Worm (Caenorhabditis elegans) whole organism, early embryonic: Measurements from ENCODE around the gene puf-5.

Source experiments
- B0310.2 ChIP-seq: sonication (generic microtip); optimal IDR thresholded peaks from 2 replicates; lab custom pipeline; 2016; ENCODE audit warnings: mild to moderate bottlenecking, missing genetic modification characterization, missing compliant biosample characterization
- F13C5.2 ChIP-seq: sonication (generic microtip); optimal IDR thresholded peaks from 2 replicates; lab custom pipeline; 2017; ENCODE audit warnings: mild to moderate bottlenecking, missing genetic modification characterization, inconsistent platforms, missing compliant biosample characterization
- aly-1 ChIP-seq: sonication (generic microtip); optimal IDR thresholded peaks from 2 replicates; lab custom pipeline; 2016; ENCODE audit warnings: missing genetic modification characterization, missing compliant biosample characterization
- ama-1 ChIP-seq: fragments of 150-350 bp; optimal IDR thresholded peaks from 2 replicates; lab custom pipeline; 2014
- ceh-13 ChIP-seq: fragments of 200-800 bp; sonication (Bioruptor generic); optimal IDR thresholded peaks from 2 replicates; lab custom pipeline; 2018; ENCODE audit warnings: mild to moderate bottlenecking, missing genetic modification characterization, missing compliant biosample characterization
- ceh-36 ChIP-seq: sonication (generic microtip); optimal IDR thresholded peaks from 2 replicates; lab custom pipeline; 2016; ENCODE audit warnings: missing genetic modification characterization, inconsistent platforms, missing compliant biosample characterization
- ets-7 ChIP-seq: sonication (generic microtip); optimal IDR thresholded peaks from 2 replicates; lab custom pipeline; 2016; ENCODE audit warnings: missing genotype, missing genetic modification characterization, missing compliant biosample characterization
- flt-1 ChIP-seq: fragments of 200-800 bp; sonication (Bioruptor generic); IDR thresholded peaks from 2 replicates; pipeline ENCODE4 v1.3.6; 2022; ENCODE audit warnings: missing genetic modification characterization, missing compliant biosample characterization
- hmbx-1 ChIP-seq: sonication (generic microtip); optimal IDR thresholded peaks from 2 replicates; lab custom pipeline; 2016; ENCODE audit warnings: mild to moderate bottlenecking, missing genetic modification characterization, missing compliant biosample characterization
- hmg-4 ChIP-seq: fragments of 200-800 bp; sonication (Bioruptor generic); optimal IDR thresholded peaks from 2 replicates; lab custom pipeline; 2018; ENCODE audit warnings: mild to moderate bottlenecking, missing genetic modification characterization, missing compliant biosample characterization
- hnd-1 ChIP-seq: sonication (generic microtip); optimal IDR thresholded peaks from 2 replicates; lab custom pipeline; 2016; ENCODE audit warnings: missing genetic modification characterization, missing compliant biosample characterization
- pes-1 ChIP-seq: fragments of 200-800 bp; sonication (Bioruptor generic); IDR thresholded peaks from 2 replicates; pipeline ENCODE4 v1.3.6; 2022; ENCODE audit warnings: missing genetic modification reagents, missing genetic modification characterization, missing compliant biosample characterization
- scrt-1 ChIP-seq: fragments of 200-800 bp; sonication (Bioruptor generic); IDR thresholded peaks from 2 replicates; pipeline ENCODE4 v1.3.6; 2022; ENCODE audit warnings: missing genetic modification characterization, missing compliant biosample characterization
- sea-1 ChIP-seq: fragments of 200-800 bp; sonication (Bioruptor generic); conservative IDR thresholded peaks from 2 replicates; pipeline ENCODE4 v1.3.6; 2022; ENCODE audit warnings: missing genetic modification characterization, missing compliant biosample characterization
- tbx-11 ChIP-seq: fragments of 200-800 bp; sonication (Bioruptor generic); IDR thresholded peaks from 2 replicates; pipeline ENCODE4 v1.3.6; 2022; ENCODE audit warnings: missing genetic modification characterization, missing compliant biosample characterization
- tbx-37 ChIP-seq: fragments of 200-800 bp; sonication (Bioruptor generic); conservative IDR thresholded peaks from 2 replicates; pipeline ENCODE4 v1.3.6; 2022; ENCODE audit warnings: missing genetic modification reagents, missing genetic modification characterization, missing compliant biosample characterization
- tra-4 ChIP-seq: sonication (generic microtip); optimal IDR thresholded peaks from 2 replicates; lab custom pipeline; 2017; ENCODE audit warnings: missing genetic modification characterization, missing compliant biosample characterization

The puf-5 gene

DNA sequence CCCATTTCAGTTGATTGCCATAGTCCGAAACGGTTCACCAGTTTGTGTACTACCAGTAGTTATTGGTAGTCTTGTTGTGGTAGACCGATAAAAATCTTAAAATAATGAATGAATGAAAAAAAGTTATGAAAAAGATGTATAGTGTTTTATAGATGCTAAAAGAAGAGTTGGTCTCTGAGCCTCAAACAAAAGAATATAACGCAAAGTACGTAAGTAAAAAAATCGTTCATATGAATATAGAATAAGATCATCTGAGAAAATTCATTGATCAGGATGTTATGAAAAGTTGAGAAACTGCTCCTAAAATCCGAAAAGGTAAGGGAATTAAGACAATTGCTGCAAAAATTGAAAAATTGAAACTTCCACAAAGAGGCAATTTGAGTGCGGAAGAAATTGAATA is 42.2 kb downstream of the puf-5 start, which contains the start of gene chhy-1:
Gene chhy-1 (minus strand): TSS at position 101 of the 400 bp plus-strand sequence.
- TF ChIP-seq tbx-37 (GFP tag; lab: Robert Waterston, UW), result no peak

DNA sequence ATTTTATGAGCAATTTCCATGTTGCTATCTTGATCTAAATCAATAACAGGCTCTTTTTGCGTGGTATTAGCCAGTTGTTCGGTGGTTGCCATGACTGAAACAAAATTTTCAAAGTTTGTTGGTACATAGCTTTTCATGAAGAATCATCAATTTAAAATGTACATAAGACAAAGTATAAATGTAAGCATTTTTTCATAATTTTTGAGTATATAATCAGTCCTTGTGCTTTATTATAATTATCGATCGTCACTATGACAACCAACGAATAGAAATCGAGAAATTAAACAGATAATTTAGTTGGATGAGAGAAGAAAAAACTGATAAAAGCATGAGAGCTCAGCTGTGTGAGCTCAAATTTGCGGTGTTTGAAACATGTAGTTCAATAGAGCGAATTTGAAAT is 46.5 kb downstream of the puf-5 start, which contains the start of gene T22C8.3:
Gene T22C8.3 (minus strand): TSS at position 101 of the 400 bp plus-strand sequence.
- TF ChIP-seq ets-7 (tag; lab: Kevin White, UChicago) (no peak), tra-4 (tag; lab: Kevin White, UChicago) (no peak), hmg-4 (no peak)

DNA sequence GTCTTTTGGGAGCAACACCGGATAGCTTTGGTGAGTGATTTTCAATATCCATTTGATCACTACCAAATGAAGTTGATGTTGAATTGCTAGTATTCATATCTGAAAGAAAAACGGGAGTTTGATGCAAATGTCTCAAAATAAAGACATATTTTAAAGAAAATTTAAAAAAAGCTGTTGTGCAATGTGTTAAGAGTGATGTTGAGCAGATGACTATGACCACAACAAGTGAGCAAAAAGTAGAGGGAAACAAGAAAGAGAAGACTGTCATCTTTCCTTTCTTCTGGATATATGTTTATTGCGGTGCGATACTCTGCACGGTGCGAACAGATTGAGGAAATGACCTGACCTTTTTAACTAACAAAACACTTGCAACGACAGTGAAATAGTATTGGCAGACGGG is 48.1 kb downstream of the puf-5 start, which contains the start of gene T22C8.4:
Gene T22C8.4 (minus strand): TSS at position 101 of the 400 bp plus-strand sequence.
- TF ChIP-seq hnd-1 (tag; lab: Kevin White, UChicago), result no peak
- TF ChIP-seq tbx-11, result no peak
- TF ChIP-seq tbx-37 (GFP tag; lab: Robert Waterston, UW), result no peak
- no peak for TF ChIP-seq ceh-13 (GFP tag; lab: Kevin White, UChicago)
- no peak for TF ChIP-seq flt-1 (GFP tag; lab: Robert Waterston, UW)
- no peak for TF ChIP-seq pes-1
- no peak for TF ChIP-seq aly-1 (tag; lab: Kevin White, UChicago)
- TF ChIP-seq tra-4 (tag; lab: Kevin White, UChicago), result no peak
- no peak for TF ChIP-seq B0310.2 (tag; lab: Kevin White, UChicago)
- no peak for TF ChIP-seq ama-1 (lab: Kevin White, UChicago)
- TF ChIP-seq F13C5.2 (tag; lab: Kevin White, UChicago), result no peak
- TF ChIP-seq scrt-1, result no peak
- no peak for TF ChIP-seq ceh-36 (tag; lab: Kevin White, UChicago)
- TF ChIP-seq hmbx-1 (tag; lab: Kevin White, UChicago), result no peak
- TF ChIP-seq hmg-4, result no peak
- TF ChIP-seq sea-1 (GFP tag; lab: Robert Waterston, UW), result no peak
- no peak for TF ChIP-seq ets-7 (tag; lab: Kevin White, UChicago)

DNA sequence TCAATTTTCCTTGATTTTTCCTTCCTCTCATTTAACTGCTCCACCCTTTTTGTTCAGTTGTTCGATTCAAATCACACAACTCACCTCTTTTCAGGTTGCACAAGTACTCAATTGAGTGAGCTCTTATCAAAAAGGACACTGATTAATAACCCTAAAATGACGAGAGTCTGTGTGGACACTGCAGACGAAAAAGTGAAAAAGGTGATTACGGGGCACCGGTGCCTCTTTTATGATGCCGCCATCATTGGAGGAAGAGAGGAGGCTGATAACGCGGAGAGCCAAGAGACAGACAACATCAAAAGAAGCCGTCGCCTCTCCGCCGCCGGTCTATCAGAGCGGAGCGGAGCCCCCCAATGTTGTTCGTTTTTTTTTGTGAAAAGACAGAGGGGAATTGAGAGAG is 49.8 kb downstream of the puf-5 start, which contains the start of gene sptf-2:
Gene sptf-2 (plus strand): TSS at position 297 of the 400 bp plus-strand sequence.
- no peak for TF ChIP-seq tbx-11
- TF ChIP-seq B0310.2 (tag; lab: Kevin White, UChicago), result no peak
- no peak for TF ChIP-seq ceh-36 (tag; lab: Kevin White, UChicago)
- no peak for TF ChIP-seq ceh-13 (GFP tag; lab: Kevin White, UChicago)
- no peak for TF ChIP-seq flt-1 (GFP tag; lab: Robert Waterston, UW)
- no peak for TF ChIP-seq hnd-1 (tag; lab: Kevin White, UChicago)
- no peak for TF ChIP-seq ets-7 (tag; lab: Kevin White, UChicago)
- TF ChIP-seq aly-1 (tag; lab: Kevin White, UChicago), result no peak
- no peak for TF ChIP-seq hmg-4
- TF ChIP-seq sea-1 (GFP tag; lab: Robert Waterston, UW), result no peak
- no peak for TF ChIP-seq ama-1 (lab: Kevin White, UChicago)

DNA sequence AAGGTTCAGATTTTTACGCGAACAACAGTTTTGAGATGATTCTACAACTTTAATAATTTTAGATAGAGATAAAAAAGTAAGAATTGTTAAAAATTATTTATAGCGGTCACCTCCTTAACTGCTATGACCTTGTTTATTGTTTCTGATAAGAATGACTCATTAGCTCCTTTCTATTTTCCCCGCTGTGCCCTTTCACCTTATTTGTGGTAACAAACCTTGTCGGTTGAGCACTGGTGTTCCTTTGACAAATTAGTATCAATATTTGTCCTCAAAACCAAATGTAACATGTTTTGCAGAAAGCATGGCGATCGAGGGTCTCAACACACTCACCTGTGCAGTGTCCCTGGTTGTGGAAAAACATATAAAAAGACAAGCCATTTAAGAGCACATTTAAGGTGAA is 51.3 kb downstream of the puf-5 start:
- TF ChIP-seq tra-4 (tag; lab: Kevin White, UChicago) (no peak), hmg-4 (no peak), hmbx-1 (tag; lab: Kevin White, UChicago) (no peak), B0310.2 (tag; lab: Kevin White, UChicago) (no peak), ama-1 (lab: Kevin White, UChicago) (no peak), scrt-1 (no peak), aly-1 (tag; lab: Kevin White, UChicago) (no peak), tbx-11 (no peak), sea-1 (GFP tag; lab: Robert Waterston, UW) (no peak), ets-7 (tag; lab: Kevin White, UChicago) (no peak), hnd-1 (tag; lab: Kevin White, UChicago) (no peak), F13C5.2 (tag; lab: Kevin White, UChicago) (no peak), ceh-36 (tag; lab: Kevin White, UChicago) (no peak)
